Worm (Caenorhabditis elegans) whole organism, L3 larva: ENCODE data around the gene Y49F6B.19.

Experiments
- aly-2 ChIP-seq: fragments of 150-350 bp; optimal IDR thresholded peaks from 2 replicates; lab custom pipeline; 2014; ENCODE audit warnings: missing biosample characterization, missing genetic modification characterization
- ceh-82 ChIP-seq: fragments of 150-350 bp; optimal IDR thresholded peaks from 2 replicates; lab custom pipeline; 2014; ENCODE audit warnings: missing biosample characterization, missing genetic modification characterization
- fkh-10 ChIP-seq: sonication (generic microtip); optimal IDR thresholded peaks from 2 replicates; lab custom pipeline; 2017; ENCODE audit warnings: missing biosample characterization, missing genetic modification reagents, missing genetic modification characterization
- lin-15B ChIP-seq: fragments of 150-350 bp; optimal IDR thresholded peaks from 2 replicates; lab custom pipeline; 2014; ENCODE audit warnings: missing biosample characterization, missing genetic modification characterization
- mml-1 ChIP-seq: fragments of 150-350 bp; sonication (generic microtip); optimal IDR thresholded peaks from 3 replicates; lab custom pipeline; 2014; ENCODE audit warnings: missing biosample characterization, missing genetic modification characterization
- nhr-237 ChIP-seq: fragments of 150-350 bp; optimal IDR thresholded peaks from 2 replicates; lab custom pipeline; 2014; ENCODE audit warnings: missing biosample characterization, missing genetic modification characterization
- snpc-4 ChIP-seq: fragments of 150-350 bp; optimal IDR thresholded peaks from 2 replicates; lab custom pipeline; 2014; ENCODE audit warnings: missing biosample characterization, missing genetic modification characterization

DNA sequence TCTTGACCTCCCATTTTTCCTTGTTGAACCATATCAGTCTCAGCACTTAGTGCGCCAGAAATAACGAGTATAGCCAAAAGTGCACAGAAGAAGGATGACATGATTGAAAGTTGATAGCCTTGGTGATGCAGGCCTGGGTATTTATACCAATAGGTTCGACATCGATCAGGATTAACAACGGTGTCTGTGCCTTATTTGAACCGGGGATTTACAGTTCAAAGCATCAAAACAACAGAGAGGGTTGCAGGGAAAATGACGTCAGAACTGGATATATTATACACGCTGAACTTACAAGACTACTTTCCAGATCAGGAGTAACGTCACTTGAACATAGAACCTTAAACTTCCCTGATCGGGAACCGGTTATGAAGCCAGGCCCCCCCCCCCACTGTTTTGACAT is 39.8 kb downstream of the Y49F6B.19 start, which contains the start of gene Y49F6B.12:
- TF ChIP-seq lin-15B (tag; lab: Kevin White, UChicago): no peak
- no peak for TF ChIP-seq snpc-4
- TF ChIP-seq aly-2 (tag; lab: Kevin White, UChicago): no peak
- TF ChIP-seq mml-1 (tag; lab: Kevin White, UChicago): no peak
- no peak for TF ChIP-seq nhr-237
- TF ChIP-seq ceh-82: no peak
- no peak for TF ChIP-seq fkh-10 (GFP tag; lab: Kevin White, UChicago)
